Worm (Caenorhabditis elegans) whole organism, L4 larva: ENCODE results near the gene F56D6.21.
"Not testable (repeated sequence)": the region's sequence is repeated elsewhere in the genome, so short reads cannot be mapped to it uniquely, and the experiment has no call there.

ENCODE experiments used
- Y48G9A.11 ChIP-seq: fragments of 200-800 bp; sonication (Bioruptor generic); IDR thresholded peaks from 2 replicates; pipeline ENCODE4 v1.3.6; 2022; ENCODE audit warnings: missing genetic modification reagents, missing genetic modification characterization, missing compliant biosample characterization
- egl-43 ChIP-seq: fragments of 200-800 bp; sonication (Bioruptor generic); IDR thresholded peaks from 2 replicates; pipeline ENCODE4 v1.3.6; 2022; ENCODE audit warnings: missing genetic modification reagents, missing genetic modification characterization, missing compliant biosample characterization
- set-16 ChIP-seq: fragments of 200-800 bp; sonication (Bioruptor generic); IDR thresholded peaks from 2 replicates; pipeline ENCODE4 v1.3.6; 2022; ENCODE audit warnings: missing genetic modification reagents, missing genetic modification characterization, missing compliant biosample characterization
- snpc-1.2 ChIP-seq: fragments of 200-800 bp; sonication (Bioruptor generic); IDR thresholded peaks from 2 replicates; pipeline ENCODE4 v1.3.6; 2022; ENCODE audit warnings: missing genetic modification reagents, missing genetic modification characterization, missing compliant biosample characterization
- unc-62 ChIP-seq, 3 experiments: fragments of 150-350 bp in 1 of 3; sonication (generic microtip); optimal IDR thresholded peaks in 2 of 3; peaks in 1 of 3; 1 replicate in 1 of 3; 2 replicates in 2 of 3; lab custom pipeline; 2014 to 2017; ENCODE audit warnings: missing biosample characterization in 3 of 3, missing genetic modification characterization in 3 of 3, missing genetic modification reagents in 3 of 3, missing genotype in 1 of 3

F56D6.21 gene

ce11 chrIV:3947377-3947956, 42.7 kb downstream of the F56D6.21 start:
- TF ChIP-seq snpc-1.2 (0 out of 2 replicates have a peak, but pooled peaks have one; percentile 40), set-16 (GFP tag; lab: Robert Waterston, UW) (peak; percentile 92), Y48G9A.11 (GFP tag; lab: Robert Waterston, UW) (0 out of 2 replicates have a peak, but pooled peaks have one; percentile 6), unc-62 (GFP tag; optimal IDR thresholded peaks at IDR 0.05 in 1 of 2; lab: Kevin White, UChicago) (peak in 1 of 2 experiments; percentile 52), egl-43 (peak; percentile 48; the same call in 1 of the 2 replicates)
- not testable (repeated sequence) for TF ChIP-seq unc-62 (tag; optimal IDR thresholded peaks at IDR 0.05; lab: Kevin White, UChicago)
